Worm (Caenorhabditis elegans) whole organism, L3 larva: ENCODE results near the gene Y43F8B.7.

Source experiments
- R02D3.7 ChIP-seq: fragments of 150-350 bp; optimal IDR thresholded peaks from 2 replicates; lab custom pipeline; 2014; ENCODE audit warnings: missing biosample characterization, missing genetic modification characterization
- ZK546.5 ChIP-seq: sonication (generic microtip); optimal IDR thresholded peaks from 2 replicates; lab custom pipeline; 2017; ENCODE audit warnings: missing biosample characterization, missing genetic modification characterization
- aly-2 ChIP-seq: fragments of 150-350 bp; optimal IDR thresholded peaks from 2 replicates; lab custom pipeline; 2014; ENCODE audit warnings: missing biosample characterization, missing genetic modification characterization
- ceh-28 ChIP-seq: fragments of 150-350 bp; optimal IDR thresholded peaks from 2 replicates; lab custom pipeline; 2014; ENCODE audit warnings: missing biosample characterization, missing genetic modification reagents, missing genetic modification characterization
- ceh-82 ChIP-seq: fragments of 150-350 bp; optimal IDR thresholded peaks from 2 replicates; lab custom pipeline; 2014; ENCODE audit warnings: missing biosample characterization, missing genetic modification characterization
- ceh-9 ChIP-seq: sonication (generic microtip); optimal IDR thresholded peaks from 2 replicates; lab custom pipeline; 2018; ENCODE audit warnings: missing biosample characterization, missing genetic modification characterization
- egl-27 ChIP-seq: sonication (generic microtip); optimal IDR thresholded peaks from 4 replicates; lab custom pipeline; 2017; ENCODE audit warnings: missing biosample characterization, missing genetic modification reagents, missing genetic modification characterization
- elt-1 ChIP-seq: fragments of 150-350 bp; optimal IDR thresholded peaks from 2 replicates; lab custom pipeline; 2014; ENCODE audit warnings: missing biosample characterization, missing genetic modification characterization
- elt-2 ChIP-seq: sonication (generic microtip); optimal IDR thresholded peaks from 2 replicates; lab custom pipeline; 2016; ENCODE audit warnings: missing genetic modification reagents, mild to moderate bottlenecking, missing genetic modification characterization, missing compliant biosample characterization
- elt-3 ChIP-seq, 3 experiments: fragments of 150-350 bp in 1 of 3; sonication (generic microtip) in 2 of 3; optimal IDR thresholded peaks; 2 replicates in 2 of 3; 4 replicates in 1 of 3; lab custom pipeline; 2014 to 2017; ENCODE audit warnings: missing biosample characterization in 3 of 3, missing genetic modification characterization in 3 of 3
- eor-1 ChIP-seq, 2 experiments: fragments of 150-350 bp; optimal IDR thresholded peaks; 2 replicates each; lab custom pipeline; 2014 to 2018; ENCODE audit warnings: missing biosample characterization in 2 of 2, missing genetic modification characterization in 2 of 2
- fkh-10 ChIP-seq: sonication (generic microtip); optimal IDR thresholded peaks from 2 replicates; lab custom pipeline; 2017; ENCODE audit warnings: missing biosample characterization, missing genetic modification reagents, missing genetic modification characterization
- fkh-2 ChIP-seq: fragments of 150-350 bp; optimal IDR thresholded peaks from 2 replicates; lab custom pipeline; 2014; ENCODE audit warnings: missing biosample characterization, missing genetic modification reagents, missing genetic modification characterization
- lin-39 ChIP-seq: fragments of 150-350 bp; optimal IDR thresholded peaks from 2 replicates; lab custom pipeline; 2018; ENCODE audit warnings: missing biosample characterization, missing genetic modification reagents, missing genetic modification characterization
- lsy-12 ChIP-seq: sonication (generic microtip); optimal IDR thresholded peaks from 2 replicates; lab custom pipeline; 2016; ENCODE audit warnings: mild to moderate bottlenecking, missing genetic modification characterization, missing compliant biosample characterization
- mdl-1 ChIP-seq: fragments of 150-350 bp; optimal IDR thresholded peaks from 2 replicates; lab custom pipeline; 2014; ENCODE audit warnings: missing biosample characterization, missing genetic modification characterization
- mml-1 ChIP-seq: fragments of 150-350 bp; sonication (generic microtip); optimal IDR thresholded peaks from 3 replicates; lab custom pipeline; 2014; ENCODE audit warnings: missing biosample characterization, missing genetic modification characterization
- nhr-23 ChIP-seq: fragments of 150-350 bp; optimal IDR thresholded peaks from 2 replicates; lab custom pipeline; 2014; ENCODE audit warnings: missing biosample characterization, missing genetic modification reagents, missing genetic modification characterization
- nhr-237 ChIP-seq: fragments of 150-350 bp; optimal IDR thresholded peaks from 2 replicates; lab custom pipeline; 2014; ENCODE audit warnings: missing biosample characterization, missing genetic modification characterization
- nhr-25 ChIP-seq: sonication (generic microtip); optimal IDR thresholded peaks from 2 replicates; lab custom pipeline; 2017; ENCODE audit warnings: missing biosample characterization, missing genetic modification characterization
- nhr-28 ChIP-seq: fragments of 150-350 bp; optimal IDR thresholded peaks from 2 replicates; lab custom pipeline; 2014; ENCODE audit warnings: missing biosample characterization, missing genetic modification characterization
- nhr-43 ChIP-seq: sonication (generic microtip); optimal IDR thresholded peaks from 2 replicates; lab custom pipeline; 2016; ENCODE audit warnings: mild to moderate bottlenecking, missing genetic modification characterization, missing compliant biosample characterization; ENCODE audit not compliant: poor library complexity, severe bottlenecking
- nhr-67 ChIP-seq: fragments of 150-350 bp; optimal IDR thresholded peaks from 2 replicates; lab custom pipeline; 2014; ENCODE audit warnings: missing biosample characterization, missing genetic modification characterization
- nhr-76 ChIP-seq: fragments of 150-350 bp; sonication (generic microtip); optimal IDR thresholded peaks from 5 replicates; lab custom pipeline; 2014; ENCODE audit warnings: missing biosample characterization, missing genetic modification characterization
- nhr-77 ChIP-seq: fragments of 150-350 bp; optimal IDR thresholded peaks from 2 replicates; lab custom pipeline; 2014; ENCODE audit warnings: missing biosample characterization, missing genetic modification characterization
- pha-4 ChIP-seq: fragments of 150-350 bp; optimal IDR thresholded peaks from 2 replicates; lab custom pipeline; 2014; ENCODE audit warnings: missing biosample characterization, missing genetic modification reagents, missing genetic modification characterization
- pqm-1 ChIP-seq: fragments of 150-350 bp; optimal IDR thresholded peaks from 2 replicates; lab custom pipeline; 2017; ENCODE audit warnings: missing biosample characterization, missing genetic modification characterization, inconsistent platforms
- sea-2 ChIP-seq: fragments of 150-350 bp; sonication (generic microtip); optimal IDR thresholded peaks from 4 replicates; lab custom pipeline; 2014; ENCODE audit warnings: missing biosample characterization, missing genetic modification reagents, missing genetic modification characterization
- snpc-4 ChIP-seq: fragments of 150-350 bp; optimal IDR thresholded peaks from 2 replicates; lab custom pipeline; 2014; ENCODE audit warnings: missing biosample characterization, missing genetic modification characterization
- unc-39 ChIP-seq: sonication (generic microtip); optimal IDR thresholded peaks from 4 replicates; lab custom pipeline; 2017; ENCODE audit warnings: missing biosample characterization, missing genetic modification characterization
- unc-62 ChIP-seq: fragments of 150-350 bp; sonication (generic microtip); optimal IDR thresholded peaks from 4 replicates; lab custom pipeline; 2014; ENCODE audit warnings: missing biosample characterization, missing genetic modification reagents, missing genetic modification characterization
- ztf-11 ChIP-seq: fragments of 150-350 bp; optimal IDR thresholded peaks from 2 replicates; lab custom pipeline; 2014; ENCODE audit warnings: missing biosample characterization, missing genetic modification characterization
- ztf-4 ChIP-seq: fragments of 150-350 bp; optimal IDR thresholded peaks from 2 replicates; lab custom pipeline; 2014; ENCODE audit warnings: missing biosample characterization, missing genetic modification characterization

The Y43F8B.7 gene

DNA sequence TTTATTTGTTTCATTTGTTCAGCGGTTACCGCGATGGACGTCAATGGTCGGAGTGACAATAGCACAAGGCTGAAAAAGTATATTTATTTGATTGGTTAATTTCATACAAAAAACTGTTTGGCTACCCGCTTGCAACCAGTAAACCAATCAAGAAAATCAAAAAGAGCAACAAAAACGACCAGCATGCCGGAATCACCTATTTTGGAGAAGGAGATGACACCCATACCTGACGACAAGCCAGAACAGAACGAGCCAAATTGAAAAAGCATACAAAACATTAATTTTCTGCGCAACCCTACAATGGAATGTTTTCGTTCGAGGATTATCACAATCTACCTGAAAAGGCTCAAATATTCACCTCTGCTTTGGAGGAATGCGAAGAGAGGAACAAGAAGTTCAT lies at the start of gene Y43F8B.7:
Gene Y43F8B.7, plus strand, starts transcription at position 301 of the 400 bp plus-strand sequence.
- TF ChIP-seq nhr-43 (tag; lab: Kevin White, UChicago) (no peak), nhr-67 (no peak), ztf-4 (tag; lab: Kevin White, UChicago) (no peak), ZK546.5 (tag; lab: Kevin White, UChicago) (no peak), aly-2 (tag; lab: Kevin White, UChicago) (no peak)

DNA sequence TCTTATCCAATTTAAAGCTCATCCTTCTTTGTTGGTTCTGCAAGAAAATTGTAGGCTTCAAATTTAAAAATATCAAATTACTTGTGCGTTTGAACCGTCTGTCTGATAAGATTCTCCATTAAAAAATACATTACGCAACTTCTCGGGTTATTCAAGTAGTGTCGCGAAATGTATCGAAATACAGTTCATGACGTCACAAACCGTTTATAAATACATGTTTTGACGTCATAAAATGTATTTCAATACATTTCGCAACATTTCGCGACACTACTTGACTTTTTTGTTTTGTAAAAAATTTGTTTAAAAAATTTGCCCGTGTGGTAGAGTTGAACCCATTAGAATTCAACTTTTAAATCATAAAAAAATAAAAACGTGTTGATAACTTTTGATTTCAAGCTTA lies 47.0 kb upstream of the Y43F8B.7 start:
- TF ChIP-seq mdl-1 (tag; lab: Kevin White, UChicago) = no peak
- peak; percentile 30 for TF ChIP-seq elt-2 (tag; lab: Kevin White, UChicago)
- no peak for TF ChIP-seq lin-39 (tag; lab: Kevin White, UChicago)

DNA sequence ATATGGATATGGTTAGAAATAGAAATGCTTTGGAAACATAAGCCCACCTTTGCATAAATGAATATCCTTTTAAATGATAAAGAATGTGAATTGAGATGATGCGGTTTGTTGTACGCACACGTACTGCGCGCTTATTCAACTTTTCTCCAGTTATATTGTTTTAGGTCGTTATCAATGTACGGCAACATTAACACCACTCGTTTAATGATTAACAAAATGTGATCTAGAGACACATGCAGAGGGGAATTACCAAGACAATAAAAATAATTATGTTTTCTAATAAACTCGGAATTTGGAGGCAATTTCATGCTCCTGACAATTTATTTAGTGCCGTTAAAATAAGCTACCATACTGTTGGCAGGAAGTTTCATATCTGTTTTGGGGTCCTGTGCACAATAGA lies 45.1 kb upstream of the Y43F8B.7 start, which contains the start of gene M04C3.1:
Gene M04C3.1, minus strand, starts transcription at position 164 of the 400 bp plus-strand sequence.
- TF ChIP-seq fkh-10 (GFP tag; lab: Kevin White, UChicago) (no peak), pqm-1 (peak; percentile 24), elt-2 (tag; lab: Kevin White, UChicago) (peak; percentile 67)

DNA sequence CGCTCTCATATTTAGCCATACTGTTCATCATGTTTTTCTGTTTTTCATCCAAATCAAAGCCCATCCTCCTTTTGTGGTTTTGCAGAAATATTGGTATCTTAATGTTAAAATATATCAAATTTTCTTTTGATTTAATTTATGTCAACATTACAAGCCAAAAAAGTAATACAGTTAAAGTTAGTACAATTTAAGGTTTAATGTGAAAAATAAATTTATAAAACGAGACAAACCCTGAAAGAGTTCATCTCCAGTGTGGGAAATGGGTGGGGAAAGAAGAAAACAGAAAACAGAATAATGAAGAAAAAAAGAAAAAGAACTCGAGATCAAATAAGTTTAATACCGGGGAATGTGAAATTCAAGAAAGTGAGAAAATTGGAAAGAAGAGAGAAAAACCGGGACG lies 41.8 kb upstream of the Y43F8B.7 start, which contains the start of gene M04C3.2:
Gene M04C3.2, minus strand, starts transcription at position 101 of the 400 bp plus-strand sequence.
- TF ChIP-seq mdl-1 (tag; lab: Kevin White, UChicago) = no peak
- no peak for TF ChIP-seq eor-1 (tag; optimal IDR thresholded peaks at IDR 0.05; lab: Kevin White, UChicago)
- TF ChIP-seq sea-2 (GFP tag; lab: Kevin White, UChicago) = no peak
- no peak for TF ChIP-seq fkh-10 (GFP tag; lab: Kevin White, UChicago)
- no peak for TF ChIP-seq elt-1 (tag; lab: Kevin White, UChicago)
- no peak for TF ChIP-seq nhr-23 (tag; lab: Kevin White, UChicago)
- TF ChIP-seq lsy-12 = no peak
- TF ChIP-seq snpc-4 (tag; lab: Kevin White, UChicago) = no peak
- no peak for TF ChIP-seq ceh-82 (tag; lab: Kevin White, UChicago)
- no peak for TF ChIP-seq nhr-76 (tag; lab: Kevin White, UChicago)
- TF ChIP-seq egl-27 (tag; lab: Kevin White, UChicago) = no peak
- no peak for TF ChIP-seq pqm-1
- no peak for TF ChIP-seq ceh-9
- TF ChIP-seq mml-1 (tag; lab: Kevin White, UChicago) = no peak
- TF ChIP-seq nhr-28 (tag; lab: Kevin White, UChicago) = no peak
- no peak for TF ChIP-seq nhr-77 (tag; lab: Kevin White, UChicago)
- no peak for TF ChIP-seq nhr-237
- no peak for TF ChIP-seq ztf-4 (tag; lab: Kevin White, UChicago)
- TF ChIP-seq R02D3.7 (tag; lab: Kevin White, UChicago) = no peak
- no peak for TF ChIP-seq pha-4 (tag; lab: Kevin White, UChicago)

DNA sequence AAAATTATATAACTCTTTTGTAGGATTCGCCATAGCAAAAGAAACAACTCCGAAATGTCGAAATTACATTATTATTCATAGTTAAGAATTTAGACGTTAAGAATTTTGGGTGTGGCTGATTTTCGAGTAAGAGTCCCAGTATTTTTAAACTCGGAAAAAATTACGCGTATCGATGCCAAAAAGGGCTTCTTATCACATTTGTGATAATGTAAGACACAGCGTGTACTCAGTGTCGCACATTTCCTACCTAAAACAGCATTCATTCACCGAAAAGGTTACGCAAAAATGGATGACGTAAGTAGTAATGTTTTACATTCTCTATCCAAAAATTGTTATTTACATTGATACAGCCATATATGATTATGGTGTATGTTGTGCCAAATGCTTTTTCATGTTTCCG lies 41.0 kb upstream of the Y43F8B.7 start, which contains the start of gene M04C3.5:
Gene M04C3.5, plus strand, starts transcription at position 190 of the 400 bp plus-strand sequence.
- TF ChIP-seq pqm-1 (peak; percentile 14), nhr-237 (no peak), ztf-11 (tag; lab: Kevin White, UChicago) (no peak), ceh-28 (no peak), elt-2 (tag; lab: Kevin White, UChicago) (peak; percentile 67), unc-62 (GFP tag; lab: Kevin White, UChicago) (no peak), nhr-25 (tag; lab: Kevin White, UChicago) (no peak)

DNA sequence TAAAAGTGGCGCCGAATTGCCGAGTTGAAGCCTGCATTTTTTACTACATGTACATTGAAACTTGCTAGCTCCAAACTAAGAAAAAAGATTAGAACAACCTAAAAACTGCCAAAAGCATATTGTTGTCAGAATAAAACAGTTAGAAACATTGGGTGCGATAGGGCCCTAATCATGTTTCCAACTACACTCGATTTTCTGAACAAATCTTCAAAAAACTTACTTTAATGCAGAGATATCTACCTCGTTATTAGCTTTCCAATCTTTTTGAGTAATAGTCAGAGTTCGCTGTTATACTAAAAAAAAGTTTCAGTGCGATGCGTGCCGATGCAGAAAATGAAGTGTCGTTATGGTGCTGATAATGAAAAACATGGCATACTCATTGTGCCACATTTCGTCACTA lies 34.9 kb upstream of the Y43F8B.7 start, which contains the start of the genes Y43F8B.13 and Y43F8B.14:
Gene Y43F8B.13, plus strand, starts transcription at position 301 of the 400 bp plus-strand sequence.
Gene Y43F8B.14, minus strand, starts transcription at position 322 of the 400 bp plus-strand sequence.
- TF ChIP-seq lin-39 (tag; lab: Kevin White, UChicago) (no peak), elt-3 (tag; optimal IDR thresholded peaks at IDR 0.05; lab: Kevin White, UChicago) (no peak), fkh-2 (tag; lab: Kevin White, UChicago) (no peak), unc-39 (tag; lab: Kevin White, UChicago) (no peak), elt-2 (tag; lab: Kevin White, UChicago) (peak; percentile 4), ceh-82 (tag; lab: Kevin White, UChicago) (no peak), ceh-28 (no peak), R02D3.7 (tag; lab: Kevin White, UChicago) (no peak)
- TF ChIP-seq, all 47 proteins: peak for 1
